Fruit fly (Drosophila melanogaster) ovary, adult (tissue): ENCODE data around the gene Adi1.

Experiments
- CG17801 ChIP-seq: fragments of 200-800 bp; optimal IDR thresholded peaks from 2 replicates; lab custom pipeline; 2019; ENCODE audit warnings: missing biosample characterization, mild to moderate bottlenecking, missing genetic modification characterization, moderate library complexity; ENCODE audit not compliant: partially characterized antibody

Gene Adi1

DNA sequence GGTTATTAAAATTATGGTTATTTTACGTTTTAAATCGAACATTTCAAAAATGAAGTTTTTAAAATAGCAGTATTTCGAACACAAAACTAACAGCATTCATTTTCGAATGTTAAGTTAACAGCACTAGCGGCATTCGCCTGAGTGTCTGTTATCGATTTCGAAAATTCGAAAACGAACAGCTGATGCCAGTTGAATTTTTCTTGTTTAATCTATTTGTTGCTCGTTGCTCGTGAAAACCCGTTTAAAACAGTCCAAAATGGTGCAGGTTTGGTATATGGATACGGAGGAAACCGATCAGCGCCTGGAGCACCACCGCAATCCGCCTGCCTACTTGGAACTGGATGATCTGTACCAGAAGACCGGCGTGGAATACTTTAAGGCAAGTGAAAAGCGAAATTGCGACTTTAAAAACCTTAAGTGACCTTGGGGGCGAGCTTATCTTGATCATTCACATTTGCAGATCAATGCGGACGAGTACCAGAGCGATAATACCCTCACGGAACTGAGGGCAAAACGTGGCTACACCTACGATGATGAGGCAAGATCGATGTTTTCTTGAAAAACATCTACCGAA lies at the start of gene Adi1:
Gene Adi1, plus strand, starts transcription at position 187 of the 574 bp plus-strand sequence.
- no peak for TF ChIP-seq CG17801

DNA sequence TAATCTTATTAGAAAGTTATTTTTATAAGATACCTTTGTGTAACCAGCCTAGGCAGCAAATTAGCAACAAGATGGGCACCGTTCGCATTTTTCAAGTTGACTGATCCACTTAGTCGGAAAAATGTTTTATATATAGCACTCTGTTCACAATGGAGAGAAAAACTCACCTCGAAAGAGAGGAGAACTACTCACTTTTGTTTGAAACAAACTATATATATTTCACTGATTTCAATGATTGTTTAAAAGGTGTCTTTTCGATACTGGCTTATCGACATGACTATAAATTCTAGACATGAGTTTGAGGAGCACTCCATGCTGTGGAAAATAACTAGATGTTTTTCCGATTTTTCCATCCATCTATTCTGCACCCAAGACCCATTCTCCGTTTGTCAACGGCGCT lies 39.7 kb upstream of the Adi1 start, which contains the start of gene CG42521:
Gene CG42521, minus strand, starts transcription at position 101 of the 400 bp plus-strand sequence.
- no peak for TF ChIP-seq CG17801

DNA sequence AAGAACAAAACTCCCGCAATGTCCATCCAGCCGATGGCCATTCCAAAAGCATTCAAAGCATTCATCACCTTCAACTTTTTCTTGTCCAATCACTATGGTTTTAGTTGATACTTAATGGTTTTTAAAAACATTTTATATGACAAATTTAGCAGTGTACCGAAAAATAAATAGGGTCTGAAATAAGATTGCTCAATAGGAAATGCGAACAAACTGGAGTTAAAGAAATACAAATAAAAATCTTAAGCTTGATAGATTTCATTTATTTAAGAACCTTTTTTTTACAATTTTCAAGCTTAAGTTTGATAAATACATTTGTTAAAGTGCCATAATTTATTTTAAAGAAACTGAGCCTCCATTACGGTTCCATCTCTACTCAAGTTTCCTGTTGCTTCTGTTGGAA lies 37.7 kb upstream of the Adi1 start, which contains the start of gene CG43127:
Gene CG43127, minus strand, starts transcription at position 101 of the 400 bp plus-strand sequence.
- TF ChIP-seq CG17801: no peak

DNA sequence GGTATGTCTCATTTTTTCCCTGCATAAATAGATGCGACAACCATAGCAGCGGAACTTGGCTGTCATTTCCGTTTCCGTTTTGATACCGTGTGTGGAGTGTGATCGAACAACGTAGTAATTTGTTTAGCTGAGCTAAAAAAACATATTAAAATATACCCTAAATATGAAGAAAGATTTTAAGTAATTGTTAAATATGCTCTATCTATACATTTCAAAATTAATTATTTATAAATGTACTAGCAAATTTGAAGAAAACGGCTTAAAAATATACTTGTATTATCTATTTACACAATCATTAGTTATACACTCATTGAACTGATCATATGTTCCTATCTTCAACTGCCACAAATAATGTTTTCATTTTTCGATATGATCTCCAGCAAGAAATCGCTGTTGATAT lies 37.0 kb upstream of the Adi1 start, which contains the start of gene CG34238:
Gene CG34238, plus strand, starts transcription at position 301 of the 400 bp plus-strand sequence.
- TF ChIP-seq CG17801: no peak

DNA sequence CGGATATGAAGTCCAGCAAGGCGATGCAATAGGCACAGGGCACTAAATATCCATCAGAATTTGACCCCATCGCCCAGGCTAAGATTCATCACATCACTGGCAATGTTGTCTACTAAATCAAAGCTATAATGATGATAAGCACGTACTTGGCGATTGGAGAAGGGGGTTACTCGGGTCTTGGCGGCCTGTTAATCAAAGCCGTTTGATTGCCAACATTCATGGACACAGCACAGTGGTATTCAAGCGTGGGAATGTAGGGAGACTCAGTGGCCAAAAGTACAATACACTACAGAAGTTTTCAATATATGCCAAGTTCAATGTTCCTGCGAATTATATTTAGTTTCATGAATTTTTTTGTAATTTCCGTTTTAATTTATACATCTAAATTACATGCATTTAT lies 34.8 kb upstream of the Adi1 start, which contains the start of gene CG14151:
Gene CG14151, minus strand, starts transcription at position 101 of the 400 bp plus-strand sequence.
- no peak for TF ChIP-seq CG17801

DNA sequence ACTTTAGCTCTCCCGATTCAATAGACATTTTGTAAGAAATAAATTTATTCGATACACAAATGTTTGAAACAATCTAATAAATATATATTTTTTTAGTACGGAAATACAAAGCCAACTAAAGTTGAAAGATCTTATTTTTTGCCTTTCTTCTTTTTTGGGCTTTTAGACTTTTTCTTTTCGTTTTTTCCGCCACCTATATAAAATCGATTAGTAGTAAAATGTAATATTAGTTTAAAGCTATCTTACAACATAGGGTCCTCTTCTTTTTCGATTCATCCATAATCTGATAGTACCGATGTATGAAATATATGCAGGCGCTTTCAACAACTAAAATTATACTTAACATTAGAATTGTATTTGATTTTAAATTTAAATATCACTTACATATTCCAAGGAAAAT lies 33.2 kb upstream of the Adi1 start, which contains the start of gene CG42536:
Gene CG42536, minus strand, starts transcription at position 101 of the 400 bp plus-strand sequence.
- no peak for TF ChIP-seq CG17801

DNA sequence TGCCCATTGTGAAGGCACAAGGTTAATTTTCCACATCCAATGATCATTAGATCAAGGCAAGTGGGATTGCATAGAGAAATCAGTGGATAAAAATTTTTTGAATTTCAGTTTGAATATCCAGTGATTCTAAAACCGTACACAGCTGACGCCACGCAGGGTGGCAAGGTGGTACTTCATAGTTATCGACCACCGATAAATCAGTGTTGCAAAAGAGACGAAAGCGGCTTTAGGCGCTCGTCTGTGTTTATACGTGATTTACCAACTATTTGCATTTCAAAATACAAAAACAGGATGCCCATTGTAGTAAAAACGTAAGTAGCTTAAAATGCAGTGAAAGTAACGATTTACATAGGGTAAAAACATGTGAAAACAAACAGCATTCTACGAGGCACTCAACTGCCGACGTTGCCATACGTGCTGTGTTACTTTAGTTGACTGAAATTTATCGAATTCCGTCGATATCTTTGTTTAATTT lies 32.3 kb upstream of the Adi1 start, which contains the start of the genes CG42535, CG34001 and hay:
Gene CG42535, minus strand, starts transcription at position 51 of the 475 bp plus-strand sequence.
Gene CG34001, plus strand, starts transcription at position 195 of the 475 bp plus-strand sequence.
Gene hay, plus strand, starts transcription at position 195 of the 475 bp plus-strand sequence.
- TF ChIP-seq CG17801: no peak

DNA sequence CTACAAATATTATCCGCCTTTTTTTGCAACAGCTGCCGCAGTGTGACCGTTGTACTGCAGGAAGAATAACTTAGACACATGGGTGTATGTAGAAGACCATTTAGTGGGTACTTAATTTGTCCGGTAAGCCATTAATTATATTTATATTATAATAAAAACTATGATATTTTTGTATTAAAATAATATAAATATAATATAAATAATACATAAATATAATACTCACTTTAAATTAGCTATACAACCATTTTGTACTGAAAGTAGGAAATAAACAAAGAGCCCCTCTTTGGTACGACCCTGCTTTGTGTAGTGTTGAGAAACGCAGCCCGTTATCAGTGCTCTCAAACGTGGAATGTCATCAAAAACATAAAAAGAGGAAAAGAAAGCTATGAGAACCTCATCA lies 25.4 kb upstream of the Adi1 start, which contains the start of gene Cnep1r2:
Gene Cnep1r2, plus strand, starts transcription at position 328 of the 400 bp plus-strand sequence.
- TF ChIP-seq CG17801: peak; percentile 96

DNA sequence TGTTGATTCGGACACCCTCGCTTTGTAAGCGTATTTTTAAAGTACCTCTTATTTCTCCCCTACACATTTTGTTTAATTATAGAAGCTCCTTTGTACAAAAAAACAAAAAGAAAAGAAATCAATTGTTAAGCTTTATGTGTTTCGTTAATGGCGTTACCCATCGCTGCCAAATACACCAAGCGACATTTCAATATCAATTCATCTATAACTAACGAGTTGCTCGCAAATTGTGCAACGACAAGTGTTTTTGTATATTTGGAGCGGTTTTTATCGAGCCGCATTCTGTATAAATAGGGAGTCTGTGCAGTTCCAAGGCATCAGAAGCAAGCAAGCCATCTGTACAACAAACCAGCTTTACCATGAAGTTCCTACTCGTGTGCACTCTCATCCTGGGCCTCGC lies 23.7 kb upstream of the Adi1 start, which contains the start of gene CG18628:
Gene CG18628, plus strand, starts transcription at position 301 of the 400 bp plus-strand sequence.
- no peak for TF ChIP-seq CG17801

DNA sequence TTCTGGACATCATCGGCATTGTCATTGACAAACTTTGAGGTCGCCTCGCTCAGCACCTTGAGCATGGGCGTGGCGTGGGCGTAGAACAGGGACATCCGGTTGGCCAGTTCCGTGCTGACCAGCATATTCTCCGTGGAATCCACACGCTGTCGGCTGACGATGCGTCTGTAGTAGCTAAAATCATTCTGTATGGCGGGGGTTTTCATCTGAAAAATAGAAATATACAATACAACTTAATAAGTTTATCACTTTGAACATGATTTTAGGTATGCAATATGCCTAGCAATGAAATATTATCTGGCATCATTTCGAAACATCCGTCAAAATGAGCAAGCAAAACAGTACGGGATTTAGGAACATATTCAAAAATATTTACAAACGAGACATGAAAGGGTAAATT lies 21.6 kb upstream of the Adi1 start, which contains the start of gene CG14154:
Gene CG14154, plus strand, starts transcription at position 301 of the 400 bp plus-strand sequence.
- TF ChIP-seq CG17801: no peak

DNA sequence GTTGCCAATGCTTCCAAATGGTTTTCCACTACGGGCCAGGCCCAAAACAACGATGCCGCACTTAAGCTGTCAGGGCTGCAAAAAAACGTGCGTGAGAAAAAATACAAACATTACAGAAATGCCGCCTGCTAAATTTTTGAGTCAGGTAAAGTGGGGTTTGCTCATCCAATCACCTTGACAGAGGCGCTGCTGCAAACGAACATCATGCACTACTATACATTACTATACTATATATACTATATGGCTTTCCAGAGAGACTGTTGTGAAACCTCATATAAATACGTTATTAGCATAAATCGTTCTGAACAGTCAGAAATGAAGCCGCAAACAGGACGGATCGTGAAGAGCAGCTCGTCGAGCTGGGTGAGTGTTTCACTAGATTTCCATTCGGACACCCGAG lies 19.9 kb upstream of the Adi1 start, which contains the start of gene CG14153:
Gene CG14153, plus strand, starts transcription at position 301 of the 400 bp plus-strand sequence.
- no peak for TF ChIP-seq CG17801

DNA sequence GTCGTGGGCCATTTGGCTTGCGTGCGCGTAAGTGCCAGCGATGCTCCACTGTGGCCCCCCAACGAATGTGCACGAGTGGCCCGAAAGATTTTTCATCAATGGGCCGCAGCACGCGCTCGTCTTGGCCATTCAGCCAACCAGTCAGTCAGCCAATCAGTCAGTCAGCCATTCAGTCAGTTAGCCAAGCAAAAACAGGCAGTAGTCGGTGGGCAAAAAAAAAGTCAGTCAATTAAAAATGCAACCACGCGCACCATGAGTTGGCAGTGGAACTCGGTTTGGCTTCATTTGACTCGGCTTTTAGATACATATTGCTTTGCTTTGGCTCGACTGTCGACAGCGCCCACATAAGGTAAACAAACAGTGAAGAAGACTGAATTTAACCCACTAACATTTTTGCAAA lies 17.2 kb upstream of the Adi1 start:
- TF ChIP-seq CG17801: no peak

DNA sequence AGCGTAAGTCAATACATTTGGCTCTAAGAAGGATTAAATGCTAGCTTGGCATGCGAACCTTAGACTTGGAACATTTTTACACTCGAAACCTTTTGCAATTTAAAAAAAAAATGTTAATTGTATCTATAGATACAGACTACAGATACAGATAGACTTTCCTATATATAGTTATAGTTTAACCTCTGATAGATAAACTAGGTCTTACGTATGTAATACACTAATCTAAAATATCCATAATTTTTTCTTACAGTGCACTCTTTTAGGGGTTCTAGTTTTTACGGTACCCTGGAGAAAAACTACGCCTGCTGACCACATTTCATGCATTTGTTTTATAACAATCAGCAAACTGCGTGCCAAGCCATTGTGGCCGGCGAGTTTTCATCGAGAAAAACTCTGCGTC lies 16.0 kb upstream of the Adi1 start:
- no peak for TF ChIP-seq CG17801

DNA sequence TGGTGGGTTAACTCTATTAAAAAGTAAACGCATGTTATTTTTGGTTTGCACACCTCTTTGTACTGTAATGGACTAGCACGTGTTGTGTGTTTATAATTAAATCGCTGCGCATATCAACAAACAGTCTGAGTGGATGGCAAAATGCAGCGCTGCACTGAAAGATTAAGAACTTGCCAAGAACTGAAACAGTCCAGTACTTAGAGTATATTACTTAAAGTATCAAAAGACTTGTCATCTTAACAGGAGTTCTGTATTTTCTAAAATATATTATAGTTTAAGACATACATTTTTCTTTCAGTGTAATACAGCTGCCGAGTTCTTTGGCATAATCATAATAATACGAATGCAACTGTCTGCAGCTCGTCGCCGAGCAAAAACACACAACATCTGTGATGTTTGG lies 14.7 kb upstream of the Adi1 start:
- no peak for TF ChIP-seq CG17801

DNA sequence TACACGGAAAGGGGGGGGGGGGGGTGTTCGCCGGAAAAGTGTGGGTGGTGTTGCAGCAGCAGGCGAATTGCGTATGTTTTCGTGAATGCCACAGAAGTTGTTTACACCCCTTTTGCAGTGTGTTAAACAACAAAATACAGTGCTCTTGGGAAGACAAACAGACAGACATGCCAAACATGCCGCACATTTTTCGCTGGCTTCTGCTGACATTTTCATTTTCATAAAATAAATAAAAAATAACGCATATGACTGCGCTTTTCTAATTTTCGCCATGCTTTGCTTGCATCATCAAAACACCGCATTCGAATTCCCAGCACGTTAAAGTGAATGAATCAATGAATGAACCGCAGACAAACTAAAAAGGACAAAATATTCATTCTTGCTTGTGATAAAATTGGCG lies 11.9 kb upstream of the Adi1 start:
- no peak for TF ChIP-seq CG17801

DNA sequence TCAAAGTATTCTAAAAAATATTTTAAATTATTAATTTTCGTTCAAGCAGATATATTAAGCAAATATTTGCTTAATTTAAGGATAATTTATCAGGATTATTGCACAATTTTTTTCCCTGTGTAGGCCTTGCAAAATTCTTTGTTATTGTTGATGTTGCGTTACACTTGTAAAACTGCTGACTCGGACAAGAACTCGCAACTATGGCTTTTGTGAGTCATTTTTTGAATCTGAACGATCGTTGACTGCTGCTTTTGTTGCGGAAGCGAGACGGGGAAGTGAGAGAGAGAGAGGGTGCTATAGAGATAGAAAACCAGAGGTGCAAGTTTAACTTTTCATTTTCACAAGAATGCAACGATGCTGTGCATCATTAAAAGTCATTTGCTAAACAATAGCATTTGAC lies 10.7 kb upstream of the Adi1 start:
- TF ChIP-seq CG17801: no peak

DNA sequence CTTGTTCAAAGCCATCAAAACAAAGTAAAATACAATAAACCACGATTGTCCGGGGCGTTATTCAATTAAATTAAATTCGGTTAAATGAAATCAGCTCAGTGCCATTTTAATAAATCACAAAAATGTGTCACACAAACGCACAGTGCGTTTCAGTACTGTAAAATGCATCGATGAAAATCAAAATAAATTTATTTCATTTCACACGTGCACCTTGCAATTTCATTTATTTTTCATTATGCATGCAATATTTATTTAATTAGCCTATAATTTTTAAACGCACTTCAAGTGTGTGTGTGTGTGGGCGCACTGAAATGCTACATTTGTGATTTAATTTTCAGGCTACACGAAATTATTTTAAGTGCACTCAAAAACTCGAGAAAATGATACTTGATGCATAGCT lies 8.7 kb upstream of the Adi1 start:
- no peak for TF ChIP-seq CG17801
